Worm (Caenorhabditis elegans): Measurements from ENCODE around the gene srd-13.

The srd-13 gene

DNA sequence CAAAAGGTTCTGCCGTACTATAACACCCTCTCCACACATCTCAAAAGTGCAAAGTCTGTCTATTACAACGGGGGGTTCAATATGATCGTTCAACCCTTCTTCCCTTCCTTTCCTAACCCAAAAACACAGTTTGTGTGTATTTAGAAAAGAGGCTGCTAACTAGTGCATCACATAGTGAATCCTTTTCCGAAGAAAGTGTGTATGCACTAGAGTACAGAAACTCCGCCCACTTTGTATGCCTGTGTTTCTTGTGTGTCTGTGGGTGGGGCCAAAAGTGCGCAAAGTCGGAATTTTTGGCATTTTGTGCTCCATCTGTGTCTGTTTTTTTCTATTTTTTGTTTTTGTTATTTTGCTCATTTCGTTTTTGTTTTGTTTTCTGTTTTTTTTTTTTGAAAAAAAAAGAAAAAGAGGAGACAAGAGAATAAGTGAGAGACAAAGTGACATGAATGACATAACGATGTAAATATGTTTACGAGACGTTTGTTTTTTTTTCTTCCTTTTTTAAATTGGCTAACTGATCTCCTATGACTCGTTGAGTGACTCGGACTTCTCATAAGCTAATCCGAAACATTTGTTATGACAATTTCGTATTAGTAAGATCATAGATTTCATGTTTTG lies 36.8 kb downstream of the srd-13 start:
- no peak for TF ChIP-seq ama-1 (optimal IDR thresholded peaks at IDR 0.05)
- no peak for TF ChIP-seq blmp-1 (tag; optimal IDR thresholded peaks at IDR 0.05; ENCODE audit: insufficient read depth)
- TF ChIP-seq F13H6.1 (tag; optimal IDR thresholded peaks at IDR 0.05), result peak; percentile 9
- no peak for TF ChIP-seq R02D3.7 (tag; optimal IDR thresholded peaks at IDR 0.05)
- TF ChIP-seq ceh-16 (tag; optimal IDR thresholded peaks at IDR 0.05), result no peak
- peak; percentile 14 for TF ChIP-seq egl-27 (tag; optimal IDR thresholded peaks at IDR 0.05)
- TF ChIP-seq C34F6.9 (tag; optimal IDR thresholded peaks at IDR 0.05), result peak; percentile 41
- peak; percentile 70 for TF ChIP-seq nhr-129 (tag; optimal IDR thresholded peaks at IDR 0.05)

ce11 chrIV:5595567-5595966 lies 39.9 kb downstream of the srd-13 start:
- TF ChIP-seq egl-27 (tag; optimal IDR thresholded peaks at IDR 0.05) (no peak), dmd-4 (tag; optimal IDR thresholded peaks at IDR 0.05) (peak; percentile 2), ztf-4 (tag; optimal IDR thresholded peaks at IDR 0.05) (peak; percentile 6)

DNA sequence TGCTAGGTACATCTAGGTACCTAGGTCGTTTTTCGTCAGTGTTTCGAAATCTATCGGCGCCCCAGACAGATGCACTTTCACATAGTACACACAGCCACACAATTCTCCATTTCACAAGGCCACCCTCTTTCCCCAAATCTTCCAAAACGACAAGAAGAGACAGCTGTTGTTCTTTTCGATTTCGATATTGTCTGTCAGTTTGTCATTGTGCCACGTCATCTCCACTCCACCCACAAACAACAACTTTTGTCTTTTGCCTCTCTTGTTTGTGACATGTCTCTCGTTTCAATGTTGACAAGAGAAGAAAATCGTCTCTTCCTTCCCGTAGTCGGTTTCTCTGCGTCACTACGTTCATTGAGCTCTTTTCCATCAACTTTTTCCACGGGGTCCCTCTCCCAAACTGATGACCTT lies 41.6 kb downstream of the srd-13 start:
- TF ChIP-seq ztf-11 (tag; optimal IDR thresholded peaks at IDR 0.05) (no peak), peb-1 (tag; optimal IDR thresholded peaks at IDR 0.05) (no peak), sma-3 (GFP tag; optimal IDR thresholded peaks at IDR 0.05) (peak; percentile 76), F13H6.1 (tag; optimal IDR thresholded peaks at IDR 0.05) (peak; percentile 95), lin-13 (GFP tag; optimal IDR thresholded peaks at IDR 0.05) (peak; percentile 61), crh-2 (tag; optimal IDR thresholded peaks at IDR 0.05) (peak; percentile 99), mab-5 (tag; optimal IDR thresholded peaks at IDR 0.05) (peak; percentile 46), sma-9 (GFP tag; optimal IDR thresholded peaks at IDR 0.05) (peak; percentile 92), sma-9 (tag; optimal IDR thresholded peaks at IDR 0.05) (no peak), mbf-1 (tag; optimal IDR thresholded peaks at IDR 0.05) (no peak), nhr-6 (tag; optimal IDR thresholded peaks at IDR 0.05) (peak; percentile 82), unc-39 (tag; optimal IDR thresholded peaks at IDR 0.05) (no peak), egl-27 (tag; optimal IDR thresholded peaks at IDR 0.05) (peak; percentile 74), fos-1 (tag; optimal IDR thresholded peaks at IDR 0.05) (peak; percentile 57), unc-62 (GFP tag; optimal IDR thresholded peaks at IDR 0.05) (peak; percentile 57), blmp-1 (tag; optimal IDR thresholded peaks at IDR 0.05; ENCODE audit: insufficient read depth) (peak; percentile 68), R02D3.7 (tag; optimal IDR thresholded peaks at IDR 0.05) (no peak), unc-55 (GFP tag; optimal IDR thresholded peaks at IDR 0.05) (peak; percentile 7), mdl-1 (tag; optimal IDR thresholded peaks at IDR 0.05) (peak in 1 of 2 experiments; percentile 60), C34F6.9 (tag; optimal IDR thresholded peaks at IDR 0.05) (peak; percentile 87), nhr-129 (tag; optimal IDR thresholded peaks at IDR 0.05) (peak; percentile 96), nhr-21 (tag; optimal IDR thresholded peaks at IDR 0.05) (peak; percentile 19), Y55F3AM.14 (GFP tag; optimal IDR thresholded peaks at IDR 0.05) (peak; percentile 65), dmd-4 (tag; optimal IDR thresholded peaks at IDR 0.05) (no peak), nhr-25 (tag; optimal IDR thresholded peaks at IDR 0.05) (peak; percentile 72), lsy-2 (tag; optimal IDR thresholded peaks at IDR 0.05) (peak in 1 of 2 experiments; percentile 82), skn-1 (tag; optimal IDR thresholded peaks at IDR 0.05) (no peak), lin-11 (tag; optimal IDR thresholded peaks at IDR 0.05) (no peak), sem-4 (tag; optimal IDR thresholded peaks at IDR 0.05) (peak; percentile 30)

DNA sequence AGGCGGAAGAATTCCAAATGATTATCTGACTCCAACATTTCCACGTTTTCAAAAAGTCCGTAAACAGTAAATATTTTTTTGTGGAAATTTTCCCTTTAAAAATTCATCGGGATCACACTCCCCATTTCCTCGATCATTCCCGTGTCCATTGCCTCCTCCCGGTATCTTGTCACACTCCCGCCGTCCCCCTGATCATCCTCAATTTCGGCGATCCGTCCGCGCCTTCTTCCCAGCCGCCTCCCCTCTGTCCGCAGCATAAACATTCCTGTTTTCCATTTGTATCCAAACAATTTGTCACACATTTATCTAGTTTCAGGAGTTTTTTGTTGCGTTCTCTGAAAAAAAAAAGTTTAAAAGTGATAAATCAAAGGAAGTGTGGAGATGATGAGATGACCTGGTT lies 42.5 kb downstream of the srd-13 start:
- TF ChIP-seq F13H6.1 (tag; optimal IDR thresholded peaks at IDR 0.05), result peak; percentile 2
- TF ChIP-seq skn-1 (tag; optimal IDR thresholded peaks at IDR 0.05), result no peak
- peak; percentile 0 for TF ChIP-seq gmeb-1 (tag; optimal IDR thresholded peaks at IDR 0.05)

ce11 chrIV:5591134-5591533 lies 44.3 kb downstream of the srd-13 start:
- TF ChIP-seq ceh-16 (tag; optimal IDR thresholded peaks at IDR 0.05), result no peak
- TF ChIP-seq unc-39 (tag; optimal IDR thresholded peaks at IDR 0.05), result no peak
- no peak for TF ChIP-seq ama-1 (optimal IDR thresholded peaks at IDR 0.05)
- no peak for TF ChIP-seq egl-27 (tag; optimal IDR thresholded peaks at IDR 0.05)
- TF ChIP-seq fos-1 (tag; optimal IDR thresholded peaks at IDR 0.05), result peak; percentile 68
- TF ChIP-seq nhr-23 (tag; optimal IDR thresholded peaks at IDR 0.05), result no peak
- TF ChIP-seq mbf-1 (tag; optimal IDR thresholded peaks at IDR 0.05), result no peak
- TF ChIP-seq sma-3 (GFP tag; optimal IDR thresholded peaks at IDR 0.05), result peak; percentile 91
- TF ChIP-seq zag-1 (tag; optimal IDR thresholded peaks at IDR 0.05), result no peak
- TF ChIP-seq crh-2 (tag; optimal IDR thresholded peaks at IDR 0.05), result peak; percentile 93
- TF ChIP-seq unc-62 (GFP tag; optimal IDR thresholded peaks at IDR 0.05), result no peak
- TF ChIP-seq ceh-82 (tag; optimal IDR thresholded peaks at IDR 0.05), result no peak
- peak; percentile 71 for TF ChIP-seq C34F6.9 (tag; optimal IDR thresholded peaks at IDR 0.05)
- no peak for TF ChIP-seq nhr-10 (tag; optimal IDR thresholded peaks at IDR 0.05)
- no peak for TF ChIP-seq elt-1 (tag; optimal IDR thresholded peaks at IDR 0.05)
- TF ChIP-seq nhr-237 (tag; optimal IDR thresholded peaks at IDR 0.05), result no peak
- TF ChIP-seq elt-3 (tag; optimal IDR thresholded peaks at IDR 0.05), result no peak
- TF ChIP-seq dmd-4 (tag; optimal IDR thresholded peaks at IDR 0.05), result no peak
- TF ChIP-seq nhr-129 (tag; optimal IDR thresholded peaks at IDR 0.05), result peak; percentile 95
- TF ChIP-seq unc-55 (GFP tag; optimal IDR thresholded peaks at IDR 0.05), result no peak
- TF ChIP-seq mab-5 (tag; optimal IDR thresholded peaks at IDR 0.05), result no peak
- no peak for TF ChIP-seq mdl-1 (tag; optimal IDR thresholded peaks at IDR 0.05)
- no peak for TF ChIP-seq ztf-1 (GFP tag; conservative IDR thresholded peaks at IDR 0.05)
- TF ChIP-seq ZK546.5 (tag; optimal IDR thresholded peaks at IDR 0.05), result no peak
- no peak for TF ChIP-seq alr-1 (tag; optimal IDR thresholded peaks at IDR 0.05)
- TF ChIP-seq skn-1 (tag; optimal IDR thresholded peaks at IDR 0.05), result no peak
- TF ChIP-seq Y55F3AM.14 (GFP tag; optimal IDR thresholded peaks at IDR 0.05), result peak; percentile 99
- TF ChIP-seq lin-11 (tag; optimal IDR thresholded peaks at IDR 0.05), result no peak
